Worm (Caenorhabditis elegans): ENCODE data around the gene slc-5A12.

The slc-5A12 gene

ce11 chrIV:11937087-11937486 is at the start of gene slc-5A12:
Gene slc-5A12 (plus strand): TSS chrIV:11937419.
- TF ChIP-seq scrt-1 (GFP tag; IDR thresholded peaks at IDR 0.05) (no peak), ceh-36 (tag; optimal IDR thresholded peaks at IDR 0.05) (no peak), flt-1 (GFP tag; IDR thresholded peaks at IDR 0.05) (no peak), sea-1 (GFP tag; conservative IDR thresholded peaks at IDR 0.05) (no peak), B0310.2 (tag; optimal IDR thresholded peaks at IDR 0.05) (no peak), tbx-11 (GFP tag; IDR thresholded peaks at IDR 0.05) (no peak), hmbx-1 (tag; optimal IDR thresholded peaks at IDR 0.05) (no peak), ama-1 (optimal IDR thresholded peaks at IDR 0.05) (no peak), tra-4 (tag; optimal IDR thresholded peaks at IDR 0.05) (no peak), pes-1 (GFP tag; IDR thresholded peaks at IDR 0.05) (no peak), tbx-37 (GFP tag; conservative IDR thresholded peaks at IDR 0.05) (no peak), hmg-4 (GFP tag; optimal IDR thresholded peaks at IDR 0.05) (no peak), F13C5.2 (tag; optimal IDR thresholded peaks at IDR 0.05) (no peak), ceh-13 (GFP tag; optimal IDR thresholded peaks at IDR 0.05) (no peak), aly-1 (tag; optimal IDR thresholded peaks at IDR 0.05) (no peak), ets-7 (tag; optimal IDR thresholded peaks at IDR 0.05) (no peak), hnd-1 (tag; optimal IDR thresholded peaks at IDR 0.05) (no peak)

ce11 chrIV:11892545-11892944 is 44.7 kb upstream of the slc-5A12 start:
- TF ChIP-seq B0310.2 (tag; optimal IDR thresholded peaks at IDR 0.05) (no peak), F13C5.2 (tag; optimal IDR thresholded peaks at IDR 0.05) (no peak), tra-4 (tag; optimal IDR thresholded peaks at IDR 0.05) (no peak), ceh-13 (GFP tag; optimal IDR thresholded peaks at IDR 0.05) (no peak), ets-7 (tag; optimal IDR thresholded peaks at IDR 0.05) (no peak), tbx-37 (GFP tag; conservative IDR thresholded peaks at IDR 0.05) (no peak), ama-1 (optimal IDR thresholded peaks at IDR 0.05) (no peak), pes-1 (GFP tag; IDR thresholded peaks at IDR 0.05) (no peak), ceh-36 (tag; optimal IDR thresholded peaks at IDR 0.05) (no peak), flt-1 (GFP tag; IDR thresholded peaks at IDR 0.05) (no peak), hmg-4 (GFP tag; optimal IDR thresholded peaks at IDR 0.05) (no peak)

ce11 chrIV:11893336-11893735 is 43.9 kb upstream of the slc-5A12 start:
- TF ChIP-seq flt-1 (GFP tag; IDR thresholded peaks at IDR 0.05) (no peak), ama-1 (optimal IDR thresholded peaks at IDR 0.05) (no peak), scrt-1 (GFP tag; IDR thresholded peaks at IDR 0.05) (no peak), ceh-13 (GFP tag; optimal IDR thresholded peaks at IDR 0.05) (no peak), aly-1 (tag; optimal IDR thresholded peaks at IDR 0.05) (no peak), pes-1 (GFP tag; IDR thresholded peaks at IDR 0.05) (no peak), tra-4 (tag; optimal IDR thresholded peaks at IDR 0.05) (no peak), tbx-11 (GFP tag; IDR thresholded peaks at IDR 0.05) (no peak), sea-1 (GFP tag; conservative IDR thresholded peaks at IDR 0.05) (no peak), F13C5.2 (tag; optimal IDR thresholded peaks at IDR 0.05) (no peak)

- TF ChIP-seq pes-1 (GFP tag; IDR thresholded peaks at IDR 0.05) (no peak), hnd-1 (tag; optimal IDR thresholded peaks at IDR 0.05) (no peak), ceh-36 (tag; optimal IDR thresholded peaks at IDR 0.05) (no peak), sea-1 (GFP tag; conservative IDR thresholded peaks at IDR 0.05) (no peak), aly-1 (tag; optimal IDR thresholded peaks at IDR 0.05) (no peak), ceh-13 (GFP tag; optimal IDR thresholded peaks at IDR 0.05) (no peak), B0310.2 (tag; optimal IDR thresholded peaks at IDR 0.05) (no peak), hmbx-1 (tag; optimal IDR thresholded peaks at IDR 0.05) (no peak), F13C5.2 (tag; optimal IDR thresholded peaks at IDR 0.05) (no peak), tbx-11 (GFP tag; IDR thresholded peaks at IDR 0.05) (no peak), ets-7 (tag; optimal IDR thresholded peaks at IDR 0.05) (no peak), ama-1 (optimal IDR thresholded peaks at IDR 0.05) (no peak), hmg-4 (GFP tag; optimal IDR thresholded peaks at IDR 0.05) (no peak), scrt-1 (GFP tag; IDR thresholded peaks at IDR 0.05) (no peak), tra-4 (tag; optimal IDR thresholded peaks at IDR 0.05) (no peak)
Observed at ce11 chrIV:11897710-11898109, 39.5 kb upstream of the slc-5A12 start.

ce11 chrIV:11899358-11899757 is 37.9 kb upstream of the slc-5A12 start, which contains the start of gene nhr-43:
Gene nhr-43 (plus strand): TSS chrIV:11899590.
- TF ChIP-seq tbx-37 (GFP tag; conservative IDR thresholded peaks at IDR 0.05) (no peak), flt-1 (GFP tag; IDR thresholded peaks at IDR 0.05) (no peak), hnd-1 (tag; optimal IDR thresholded peaks at IDR 0.05) (no peak), ama-1 (optimal IDR thresholded peaks at IDR 0.05) (no peak), scrt-1 (GFP tag; IDR thresholded peaks at IDR 0.05) (no peak), hmg-4 (GFP tag; optimal IDR thresholded peaks at IDR 0.05) (no peak), ceh-13 (GFP tag; optimal IDR thresholded peaks at IDR 0.05) (no peak), pes-1 (GFP tag; IDR thresholded peaks at IDR 0.05) (no peak), F13C5.2 (tag; optimal IDR thresholded peaks at IDR 0.05) (no peak), B0310.2 (tag; optimal IDR thresholded peaks at IDR 0.05) (no peak), tbx-11 (GFP tag; IDR thresholded peaks at IDR 0.05) (no peak), sea-1 (GFP tag; conservative IDR thresholded peaks at IDR 0.05) (no peak), tra-4 (tag; optimal IDR thresholded peaks at IDR 0.05) (no peak)

ce11 chrIV:11900399-11900798 is 36.8 kb upstream of the slc-5A12 start:
- TF ChIP-seq hnd-1 (tag; optimal IDR thresholded peaks at IDR 0.05), result no peak
- TF ChIP-seq ceh-36 (tag; optimal IDR thresholded peaks at IDR 0.05), result no peak
- no peak for TF ChIP-seq pes-1 (GFP tag; IDR thresholded peaks at IDR 0.05)

- TF ChIP-seq flt-1 (GFP tag; IDR thresholded peaks at IDR 0.05) (no peak), tbx-37 (GFP tag; conservative IDR thresholded peaks at IDR 0.05) (no peak), hmg-4 (GFP tag; optimal IDR thresholded peaks at IDR 0.05) (no peak), ets-7 (tag; optimal IDR thresholded peaks at IDR 0.05) (no peak), aly-1 (tag; optimal IDR thresholded peaks at IDR 0.05) (no peak), hmbx-1 (tag; optimal IDR thresholded peaks at IDR 0.05) (no peak), tra-4 (tag; optimal IDR thresholded peaks at IDR 0.05) (no peak), scrt-1 (GFP tag; IDR thresholded peaks at IDR 0.05) (no peak), hnd-1 (tag; optimal IDR thresholded peaks at IDR 0.05) (no peak)
Observed at ce11 chrIV:11901215-11901614, 36.0 kb upstream of the slc-5A12 start.

- TF ChIP-seq sea-1 (GFP tag; conservative IDR thresholded peaks at IDR 0.05) (no peak), pes-1 (GFP tag; IDR thresholded peaks at IDR 0.05) (no peak), B0310.2 (tag; optimal IDR thresholded peaks at IDR 0.05) (no peak), tbx-11 (GFP tag; IDR thresholded peaks at IDR 0.05) (no peak), ama-1 (optimal IDR thresholded peaks at IDR 0.05) (no peak), tra-4 (tag; optimal IDR thresholded peaks at IDR 0.05) (no peak), ets-7 (tag; optimal IDR thresholded peaks at IDR 0.05) (no peak), flt-1 (GFP tag; IDR thresholded peaks at IDR 0.05) (no peak), F13C5.2 (tag; optimal IDR thresholded peaks at IDR 0.05) (no peak), aly-1 (tag; optimal IDR thresholded peaks at IDR 0.05) (no peak), ceh-36 (tag; optimal IDR thresholded peaks at IDR 0.05) (no peak), hmg-4 (GFP tag; optimal IDR thresholded peaks at IDR 0.05) (no peak), hnd-1 (tag; optimal IDR thresholded peaks at IDR 0.05) (no peak), tbx-37 (GFP tag; conservative IDR thresholded peaks at IDR 0.05) (no peak), ceh-13 (GFP tag; optimal IDR thresholded peaks at IDR 0.05) (no peak)
Observed at ce11 chrIV:11902832-11903231, 34.4 kb upstream of the slc-5A12 start.
